Worm (Caenorhabditis elegans) whole organism, mixed stage, embryonic: ENCODE data around the gene K01A6.5.

Source experiments
- cnd-1 ChIP-seq: fragments of 200-800 bp; sonication (Bioruptor generic); optimal IDR thresholded peaks from 2 replicates; lab custom pipeline; 2018; ENCODE audit warnings: mild to moderate bottlenecking, missing genetic modification characterization, missing compliant biosample characterization
- elt-1 ChIP-seq: sonication (generic microtip); optimal IDR thresholded peaks from 2 replicates; lab custom pipeline; 2017; ENCODE audit warnings: missing genetic modification characterization, mild to moderate bottlenecking, missing compliant biosample characterization, antibody characterized with exemption, moderate library complexity, borderline replicate concordance; ENCODE audit not compliant: insufficient read depth
- elt-3 ChIP-seq: fragments of 150-350 bp; optimal IDR thresholded peaks from 2 replicates; lab custom pipeline; 2014; ENCODE audit warnings: missing biosample characterization, missing genetic modification characterization
- flh-1 ChIP-seq: fragments of 200-800 bp; sonication (Bioruptor generic); optimal IDR thresholded peaks from 2 replicates; lab custom pipeline; 2018; ENCODE audit warnings: mild to moderate bottlenecking, missing genetic modification characterization, moderate library complexity, missing compliant biosample characterization
- lin-13 ChIP-seq: fragments of 150-350 bp; optimal IDR thresholded peaks from 2 replicates; lab custom pipeline; 2014; ENCODE audit warnings: missing biosample characterization, missing genetic modification characterization
- lin-32 ChIP-seq: fragments of 200-800 bp; sonication (Bioruptor generic); optimal IDR thresholded peaks from 2 replicates; lab custom pipeline; 2018; ENCODE audit warnings: mild to moderate bottlenecking, missing genetic modification characterization, missing compliant biosample characterization
- nhr-12 ChIP-seq: fragments of 150-350 bp; optimal IDR thresholded peaks from 2 replicates; lab custom pipeline; 2014; ENCODE audit warnings: missing biosample characterization, missing genetic modification characterization
- nhr-237 ChIP-seq: fragments of 150-350 bp; optimal IDR thresholded peaks from 2 replicates; lab custom pipeline; 2014; ENCODE audit warnings: missing biosample characterization, missing genetic modification characterization
- nhr-28 ChIP-seq: fragments of 150-350 bp; optimal IDR thresholded peaks from 2 replicates; lab custom pipeline; 2014; ENCODE audit warnings: missing biosample characterization, missing genetic modification characterization
- snpc-4 ChIP-seq: fragments of 150-350 bp; optimal IDR thresholded peaks from 2 replicates; lab custom pipeline; 2014; ENCODE audit warnings: missing biosample characterization, missing genetic modification characterization
- unc-120 ChIP-seq: sonication (generic microtip); optimal IDR thresholded peaks from 2 replicates; lab custom pipeline; 2017; ENCODE audit warnings: missing genetic modification characterization, missing compliant biosample characterization; ENCODE audit not compliant: poor library complexity, severe bottlenecking
- unc-62 ChIP-seq: fragments of 150-350 bp; optimal IDR thresholded peaks from 2 replicates; lab custom pipeline; 2014; ENCODE audit warnings: missing biosample characterization, missing genetic modification reagents, missing genetic modification characterization

ce11 chrIV:11738092-11738617 lies 4.4 kb upstream of the K01A6.5 start, which contains the start of gene K01A6.7:
- TF ChIP-seq nhr-12 (tag; lab: Kevin White, UChicago) = no peak
- TF ChIP-seq nhr-28 (tag; lab: Kevin White, UChicago) = no peak
- TF ChIP-seq flh-1 = no peak
- TF ChIP-seq unc-120 (tag; lab: Kevin White, UChicago) = no peak
- TF ChIP-seq unc-62 (GFP tag; lab: Kevin White, UChicago) = no peak
- TF ChIP-seq elt-3 (tag; lab: Kevin White, UChicago) = no peak
- no peak for TF ChIP-seq elt-1 (tag; lab: Kevin White, UChicago)
- TF ChIP-seq nhr-237 (tag; lab: Kevin White, UChicago) = no peak
- no peak for TF ChIP-seq snpc-4 (tag; lab: Kevin White, UChicago)
- TF ChIP-seq lin-13 (tag; lab: Kevin White, UChicago) = no peak
- no peak for TF ChIP-seq lin-32 (GFP tag; lab: Kevin White, UChicago)
- no peak for TF ChIP-seq cnd-1 (tag; lab: Kevin White, UChicago)
